Fruit fly (Drosophila melanogaster) S2 (cell line): ENCODE results near the gene Atg1.

Experiments
- CG8478 ChIP-seq: fragments of >200 bp; optimal IDR thresholded peaks from 2 replicates; lab custom pipeline; 2018
- CTCF ChIP-seq, 2 experiments: fragments of >200 bp; optimal IDR thresholded peaks; 2 replicates each; lab custom pipeline; 2018

- TF ChIP-seq CTCF (optimal IDR thresholded peaks at IDR 0.05; lab: Kevin White, UChicago) (no peak), CG8478 (lab: Kevin White, UChicago) (no peak)
Observed at dm6 chr3L:12802443-12802865, 2.5 kb downstream of the Atg1 start.
